Fruit fly (Drosophila melanogaster) whole organism, embryonic: ENCODE measurements around the gene AsnRS.

ENCODE experiments used
- Blimp-1 ChIP-seq: fragments of 200-800 bp; sonication (Bioruptor generic); optimal IDR thresholded peaks from 3 replicates; lab custom pipeline; 2018; ENCODE audit warnings: missing biosample characterization, missing genetic modification characterization, mild to moderate bottlenecking, moderate library complexity, missing genetic modification reagents
- CG10366 ChIP-seq: fragments of 200-800 bp; sonication (Bioruptor generic); IDR thresholded peaks from 2 replicates; pipeline ENCODE4 v1.3.6; 2022; ENCODE audit warnings: missing biosample characterization, missing genetic modification characterization
- CG10431 ChIP-seq: fragments of 200-800 bp; sonication (Bioruptor generic); optimal IDR thresholded peaks from 3 replicates; lab custom pipeline; 2018; ENCODE audit warnings: missing biosample characterization, mild to moderate bottlenecking, missing genetic modification characterization
- CG12104 ChIP-seq: fragments of 200-800 bp; sonication (Bioruptor generic); optimal IDR thresholded peaks from 3 replicates; lab custom pipeline; 2016; ENCODE audit warnings: missing biosample characterization, missing genetic modification characterization
- CG12155 ChIP-seq: fragments of 200-800 bp; sonication (Bioruptor generic); optimal IDR thresholded peaks from 3 replicates; lab custom pipeline; 2016; ENCODE audit warnings: missing biosample characterization, missing genetic modification characterization
- CG1233 ChIP-seq: fragments of 200-800 bp; sonication (Bioruptor generic); optimal IDR thresholded peaks from 4 replicates; lab custom pipeline; 2018; ENCODE audit warnings: missing biosample characterization, mild to moderate bottlenecking, missing genetic modification characterization
- CG13894 ChIP-seq: fragments of 200-800 bp; sonication (Bioruptor generic); optimal IDR thresholded peaks from 3 replicates; lab custom pipeline; 2018; ENCODE audit warnings: missing biosample characterization, mild to moderate bottlenecking, missing genetic modification characterization, moderate library complexity
- CG15011 ChIP-seq: fragments of 200-800 bp; sonication (Bioruptor generic); optimal IDR thresholded peaks from 3 replicates; lab custom pipeline; 2018; ENCODE audit warnings: missing biosample characterization, mild to moderate bottlenecking, missing genetic modification characterization
- CG16815 ChIP-seq: fragments of 200-800 bp; sonication (Bioruptor generic); optimal IDR thresholded peaks from 3 replicates; lab custom pipeline; 2017; ENCODE audit warnings: missing biosample characterization, mild to moderate bottlenecking, missing genetic modification characterization
- CG17186 ChIP-seq: fragments of 200-800 bp; sonication (Bioruptor generic); optimal IDR thresholded peaks from 3 replicates; lab custom pipeline; 2017; ENCODE audit warnings: missing biosample characterization, missing genetic modification reagents, missing genetic modification characterization
- CG1792 ChIP-seq: fragments of 200-800 bp; sonication (Bioruptor generic); optimal IDR thresholded peaks from 2 replicates; lab custom pipeline; 2016; ENCODE audit warnings: missing biosample characterization, missing genetic modification characterization
- CG2120 ChIP-seq: fragments of 200-800 bp; sonication (Bioruptor generic); optimal IDR thresholded peaks from 3 replicates; lab custom pipeline; 2016; ENCODE audit warnings: missing biosample characterization, missing genetic modification characterization
- CG2678 ChIP-seq: fragments of 200-800 bp; sonication (Bioruptor generic); optimal IDR thresholded peaks from 3 replicates; lab custom pipeline; 2019; ENCODE audit warnings: missing biosample characterization, mild to moderate bottlenecking, missing genetic modification characterization, moderate library complexity
- CG31388 ChIP-seq: fragments of 200-800 bp; sonication (Bioruptor generic); optimal IDR thresholded peaks from 2 replicates; lab custom pipeline; 2016; ENCODE audit warnings: missing biosample characterization, missing genetic modification characterization
- CG4820 ChIP-seq: fragments of 200-800 bp; sonication (Bioruptor generic); optimal IDR thresholded peaks from 3 replicates; lab custom pipeline; 2016; ENCODE audit warnings: missing biosample characterization, missing genetic modification characterization
- CG7839 ChIP-seq: fragments of 200-800 bp; sonication (Bioruptor generic); optimal IDR thresholded peaks from 3 replicates; lab custom pipeline; 2018; ENCODE audit warnings: missing biosample characterization, mild to moderate bottlenecking, missing genetic modification characterization, moderate library complexity
- CG7928 ChIP-seq: fragments of 200-800 bp; sonication (Bioruptor generic); optimal IDR thresholded peaks from 2 replicates; lab custom pipeline; 2017; ENCODE audit warnings: missing biosample characterization, mild to moderate bottlenecking, missing genetic modification characterization
- CG8089 ChIP-seq: fragments of 200-800 bp; sonication (Bioruptor generic); optimal IDR thresholded peaks from 3 replicates; lab custom pipeline; 2016; ENCODE audit warnings: missing biosample characterization, missing genetic modification characterization
- CG8290 ChIP-seq, 3 experiments: fragments of 200-800 bp; sonication (Bioruptor generic); optimal IDR thresholded peaks; 2 replicates each; lab custom pipeline; 2016 to 2019; ENCODE audit warnings: missing biosample characterization in 3 of 3, missing genetic modification characterization in 3 of 3, mild to moderate bottlenecking in 2 of 3, moderate library complexity in 1 of 3
- CG8944 ChIP-seq: fragments of 200-800 bp; sonication (Bioruptor generic); optimal IDR thresholded peaks from 3 replicates; lab custom pipeline; 2016; ENCODE audit warnings: missing biosample characterization, missing genetic modification characterization
- CG9437 ChIP-seq: fragments of 200-800 bp; sonication (Bioruptor generic); optimal IDR thresholded peaks from 2 replicates; lab custom pipeline; 2018; ENCODE audit warnings: missing biosample characterization, mild to moderate bottlenecking, missing genetic modification characterization
- D19A ChIP-seq: fragments of 200-800 bp; optimal IDR thresholded peaks from 3 replicates; lab custom pipeline; 2019; ENCODE audit warnings: missing biosample characterization, mild to moderate bottlenecking, missing genetic modification characterization, moderate library complexity
- Dbx ChIP-seq: fragments of 200-800 bp; sonication (Bioruptor generic); IDR thresholded peaks from 3 replicates; pipeline ENCODE4 v1.3.6; 2022; ENCODE audit warnings: missing biosample characterization, missing genetic modification characterization
- E2f1 ChIP-seq: fragments of 200-800 bp; sonication (Bioruptor generic); IDR thresholded peaks from 2 replicates; pipeline ENCODE4 v1.3.6; 2022; ENCODE audit warnings: missing biosample characterization, missing genetic modification characterization
- Kr ChIP-seq: fragments of 200-800 bp; sonication (Bioruptor generic); optimal IDR thresholded peaks from 2 replicates; lab custom pipeline; 2017; ENCODE audit warnings: missing biosample characterization, mild to moderate bottlenecking, missing genetic modification characterization
- MBD-R2 ChIP-seq: fragments of 200-800 bp; sonication (Bioruptor generic); IDR thresholded peaks from 2 replicates; pipeline ENCODE4 v1.3.6; 2022; ENCODE audit warnings: missing biosample characterization, missing genetic modification characterization
- Pdp1 ChIP-seq, 2 experiments: fragments of 200-800 bp; sonication (Bioruptor generic); optimal IDR thresholded peaks; 3 replicates each; lab custom pipeline; 2016; ENCODE audit warnings: missing biosample characterization in 2 of 2, missing genetic modification characterization in 2 of 2, mild to moderate bottlenecking in 1 of 2, moderate library complexity in 1 of 2
- Tbp ChIP-seq: fragments of >200 bp; optimal IDR thresholded peaks from 2 replicates; lab custom pipeline; 2018; ENCODE audit warnings: missing biosample characterization, missing genetic modification characterization
- YL-1 ChIP-seq: fragments of 200-800 bp; sonication (Bioruptor generic); optimal IDR thresholded peaks from 3 replicates; lab custom pipeline; 2017; ENCODE audit warnings: missing biosample characterization, mild to moderate bottlenecking, missing genetic modification characterization
- abd-A ChIP-seq: fragments of 200-800 bp; sonication (Bioruptor generic); optimal IDR thresholded peaks from 3 replicates; lab custom pipeline; 2019; ENCODE audit warnings: missing biosample characterization, mild to moderate bottlenecking, missing genetic modification characterization, moderate library complexity
- ase ChIP-seq: fragments of 200-800 bp; sonication (Bioruptor generic); IDR thresholded peaks from 3 replicates; pipeline ENCODE4 v1.3.6; 2022; ENCODE audit warnings: missing biosample characterization, missing genetic modification characterization
- bbx ChIP-seq: fragments of 200-800 bp; sonication (Bioruptor generic); IDR thresholded peaks from 2 replicates; pipeline ENCODE4 v1.3.6; 2022; ENCODE audit warnings: missing biosample characterization, missing genetic modification characterization; ENCODE audit not compliant: partially characterized antibody
- chinmo ChIP-seq: fragments of 200-800 bp; sonication (Bioruptor generic); IDR thresholded peaks from 4 replicates; pipeline ENCODE4 v1.3.6; 2022; ENCODE audit warnings: missing biosample characterization, missing genetic modification characterization; ENCODE audit not compliant: partially characterized antibody
- crol ChIP-seq: fragments of 200-800 bp; sonication (Bioruptor generic); IDR thresholded peaks from 2 replicates; pipeline ENCODE4 v1.3.6; 2022; ENCODE audit warnings: missing biosample characterization, missing genetic modification characterization
- gsb ChIP-seq: fragments of 200-800 bp; sonication (Bioruptor generic); IDR thresholded peaks from 2 replicates; pipeline ENCODE4 v1.3.6; 2022; ENCODE audit warnings: missing biosample characterization, missing genetic modification characterization
- jing ChIP-seq: fragments of 200-800 bp; sonication (Bioruptor generic); optimal IDR thresholded peaks from 2 replicates; lab custom pipeline; 2018; ENCODE audit warnings: missing biosample characterization, mild to moderate bottlenecking, missing genetic modification characterization
- lov ChIP-seq, 2 experiments: fragments of 200-800 bp in 1 of 2; fragments of >200 bp in 1 of 2; sonication (Bioruptor generic) in 1 of 2; IDR thresholded peaks in 1 of 2; optimal IDR thresholded peaks in 1 of 2; 2 replicates in 1 of 2; 3 replicates in 1 of 2; pipeline versions ENCODE4 v1.3.6 to Lab custom; 2017 to 2022; ENCODE audit warnings: missing biosample characterization in 1 of 2, missing genetic modification characterization in 1 of 2
- mld ChIP-seq: fragments of 200-800 bp; sonication (Bioruptor generic); IDR thresholded peaks from 3 replicates; pipeline ENCODE4 v1.3.6; 2022; ENCODE audit warnings: missing biosample characterization, missing genetic modification characterization; ENCODE audit not compliant: partially characterized antibody
- nerfin-1 ChIP-seq: fragments of 200-800 bp; sonication (Bioruptor generic); optimal IDR thresholded peaks from 3 replicates; lab custom pipeline; 2019; ENCODE audit warnings: missing biosample characterization, mild to moderate bottlenecking, missing genetic modification characterization, moderate library complexity
- pho ChIP-seq: fragments of 200-800 bp; sonication (Bioruptor generic); optimal IDR thresholded peaks from 2 replicates; lab custom pipeline; 2016; ENCODE audit warnings: missing biosample characterization, missing genetic modification characterization
- run ChIP-seq: fragments of 200-800 bp; sonication (Bioruptor generic); optimal IDR thresholded peaks from 3 replicates; lab custom pipeline; 2018; ENCODE audit warnings: missing biosample characterization, mild to moderate bottlenecking, missing genetic modification characterization
- sim ChIP-seq: fragments of 200-800 bp; sonication (Bioruptor generic); IDR thresholded peaks from 2 replicates; pipeline ENCODE4 v1.3.6; 2022; ENCODE audit warnings: missing biosample characterization, missing genetic modification characterization
- ssp ChIP-seq: fragments of 200-800 bp; sonication (Bioruptor generic); IDR thresholded peaks from 2 replicates; pipeline ENCODE4 v1.3.6; 2022; ENCODE audit warnings: missing biosample characterization, missing genetic modification characterization
- tna ChIP-seq: fragments of 200-800 bp; sonication (Bioruptor generic); IDR thresholded peaks from 2 replicates; pipeline ENCODE4 v1.3.6; 2022; ENCODE audit warnings: missing biosample characterization, missing genetic modification characterization; ENCODE audit not compliant: partially characterized antibody
- ttk ChIP-seq: fragments of 200-800 bp; sonication (Bioruptor generic); IDR thresholded peaks from 2 replicates; pipeline ENCODE4 v2.1.2; 2022; ENCODE audit warnings: missing biosample characterization, missing genetic modification characterization
- wor ChIP-seq: fragments of 200-800 bp; sonication (Bioruptor generic); IDR thresholded peaks from 2 replicates; pipeline ENCODE4 v1.3.6; 2022; ENCODE audit warnings: missing biosample characterization, missing genetic modification characterization
- z ChIP-seq: fragments of 200-800 bp; sonication (Bioruptor generic); IDR thresholded peaks from 3 replicates; pipeline ENCODE4 v1.3.6; 2022; ENCODE audit warnings: missing biosample characterization, missing genetic modification characterization

The AsnRS gene

dm6 chr2L:19158005-19158666 lies 26.4 kb upstream of the AsnRS start (continued):
- TF ChIP-seq Blimp-1 (GFP tag; lab: Kevin White, UChicago) (no peak), ttk (GFP tag; lab: Robert Waterston, UW) (no peak), CG2120 (peak; percentile 33), chinmo (GFP tag; lab: Robert Waterston, UW) (peak; percentile 90; the same call in 3 of the 4 replicates), sim (GFP tag; lab: Robert Waterston, UW) (0 out of 2 replicates have a peak, but pooled peaks have one; percentile 4), CG8944 (GFP tag; lab: Kevin White, UChicago) (no peak), Tbp (no peak), gsb (GFP tag; lab: Robert Waterston, UW) (no peak), CG12104 (no peak), YL-1 (peak; percentile 3), run (tag; lab: Kevin White, UChicago) (peak; percentile 21), bbx (GFP tag; lab: Robert Waterston, UW) (peak; percentile 54), ssp (GFP tag; lab: Robert Waterston, UW) (no peak), CG8290 (GFP tag; optimal IDR thresholded peaks at IDR 0.05; lab: Kevin White, UChicago) (peak; percentile 32), CG8290 (tag; optimal IDR thresholded peaks at IDR 0.05; lab: Kevin White, UChicago) (peak; percentile 48 to 78)

dm6 chr2L:19156737-19157287 lies 25.1 kb upstream of the AsnRS start:
- TF ChIP-seq CG31388 (GFP tag; lab: Kevin White, UChicago) (no peak), mld (0 out of 3 replicates have a peak, but pooled peaks have one; percentile 39), CG8089 (GFP tag; lab: Kevin White, UChicago) (no peak), crol (GFP tag; lab: Robert Waterston, UW) (peak; percentile 66), CG13894 (tag; lab: Kevin White, UChicago) (peak; percentile 68), MBD-R2 (GFP tag; lab: Robert Waterston, UW) (0 out of 2 replicates have a peak, but pooled peaks have one; percentile 8), run (tag; lab: Kevin White, UChicago) (no peak), CG9437 (GFP tag; lab: Kevin White, UChicago) (peak; percentile 9), CG15011 (GFP tag; lab: Kevin White, UChicago) (no peak), CG4820 (GFP tag; lab: Kevin White, UChicago) (no peak), E2f1 (GFP tag; lab: Robert Waterston, UW) (no peak), Dbx (GFP tag; lab: Robert Waterston, UW) (no peak), nerfin-1 (tag; lab: Kevin White, UChicago) (no peak), lov (optimal IDR thresholded peaks at IDR 0.05; lab: Kevin White, UChicago) (no peak), lov (GFP tag; IDR thresholded peaks at IDR 0.05; lab: Robert Waterston, UW) (no peak), jing (no peak), CG1792 (no peak), wor (GFP tag; lab: Robert Waterston, UW) (no peak), CG2678 (tag; lab: Kevin White, UChicago) (no peak), CG10366 (GFP tag; lab: Robert Waterston, UW) (no peak), CG7928 (GFP tag; lab: Kevin White, UChicago) (no peak), CG17186 (no peak), CG12155 (GFP tag; lab: Kevin White, UChicago) (no peak), CG1233 (GFP tag; lab: Kevin White, UChicago) (no peak), ase (GFP tag; lab: Robert Waterston, UW) (no peak), tna (GFP tag; lab: Robert Waterston, UW) (0 out of 2 replicates have a peak, but pooled peaks have one; percentile 32), CG16815 (no peak), D19A (peak; percentile 38), pho (GFP tag; lab: Kevin White, UChicago) (no peak), chinmo (GFP tag; lab: Robert Waterston, UW) (peak; percentile 94; the same call in 3 of the 4 replicates), CG7839 (no peak), Kr (GFP tag; lab: Kevin White, UChicago) (no peak), abd-A (tag; lab: Kevin White, UChicago) (peak; percentile 11), z (GFP tag; lab: Robert Waterston, UW) (0 out of 3 replicates have a peak, but pooled peaks have one; percentile 44), Pdp1 (GFP tag; optimal IDR thresholded peaks at IDR 0.05; lab: Kevin White, UChicago) (peak in 1 of 2 experiments; percentile 80), CG10431 (GFP tag; lab: Kevin White, UChicago) (no peak)
